Fruit fly (Drosophila melanogaster) whole organism, embryonic: ENCODE measurements around the gene E2f2.

ENCODE experiments used
- CG10209 ChIP-seq: fragments of 200-800 bp; sonication (Bioruptor generic); optimal IDR thresholded peaks from 3 replicates; lab custom pipeline; 2017; ENCODE audit warnings: missing biosample characterization, mild to moderate bottlenecking, missing genetic modification characterization, missing genetic modification reagents
- CG12391 ChIP-seq: fragments of 200-800 bp; sonication (Bioruptor generic); optimal IDR thresholded peaks from 3 replicates; lab custom pipeline; 2018; ENCODE audit warnings: missing biosample characterization, mild to moderate bottlenecking, missing genetic modification characterization, moderate library complexity
- CG12659 ChIP-seq: fragments of 200-800 bp; sonication (Bioruptor generic); optimal IDR thresholded peaks from 3 replicates; lab custom pipeline; 2017; ENCODE audit warnings: mild to moderate bottlenecking, missing biosample characterization, missing genetic modification reagents, missing genetic modification characterization
- CG15269 ChIP-seq: fragments of 200-800 bp; sonication (Bioruptor generic); optimal IDR thresholded peaks from 2 replicates; lab custom pipeline; 2018; ENCODE audit warnings: missing biosample characterization, mild to moderate bottlenecking, missing genetic modification characterization, moderate library complexity
- CG17361 ChIP-seq: fragments of 200-800 bp; sonication (Bioruptor generic); IDR thresholded peaks from 3 replicates; pipeline ENCODE4 v1.3.6; 2022; ENCODE audit warnings: missing biosample characterization, missing genetic modification characterization
- CG18599 ChIP-seq: fragments of 200-800 bp; sonication (Bioruptor generic); optimal IDR thresholded peaks from 3 replicates; lab custom pipeline; 2017; ENCODE audit warnings: missing biosample characterization, missing genetic modification characterization, mild to moderate bottlenecking, moderate library complexity, missing genetic modification reagents
- CG2712 ChIP-seq: fragments of 200-800 bp; optimal IDR thresholded peaks from 3 replicates; lab custom pipeline; 2019; ENCODE audit warnings: missing biosample characterization, mild to moderate bottlenecking, missing genetic modification characterization, moderate library complexity
- CG2875 ChIP-seq: fragments of 200-800 bp; sonication (Bioruptor generic); optimal IDR thresholded peaks from 2 replicates; lab custom pipeline; 2017; ENCODE audit warnings: missing biosample characterization, mild to moderate bottlenecking, missing genetic modification characterization, missing genetic modification reagents
- CG31224 ChIP-seq: fragments of 200-800 bp; sonication (Bioruptor generic); IDR thresholded peaks from 2 replicates; pipeline ENCODE4 v1.3.6; 2022; ENCODE audit warnings: missing biosample characterization, missing genetic modification characterization
- CG33557 ChIP-seq: fragments of 200-800 bp; sonication (Bioruptor generic); optimal IDR thresholded peaks from 2 replicates; lab custom pipeline; 2019; ENCODE audit warnings: missing biosample characterization, mild to moderate bottlenecking, missing genetic modification characterization, moderate library complexity
- CG3995 ChIP-seq: fragments of 200-800 bp; sonication (Bioruptor generic); optimal IDR thresholded peaks from 3 replicates; lab custom pipeline; 2016; ENCODE audit warnings: missing biosample characterization, missing genetic modification characterization
- CG4730 ChIP-seq: fragments of 200-800 bp; sonication (Bioruptor generic); IDR thresholded peaks from 2 replicates; pipeline ENCODE4 v1.3.6; 2022; ENCODE audit warnings: missing biosample characterization, missing genetic modification characterization
- CG6175 ChIP-seq: fragments of 200-800 bp; sonication (Bioruptor generic); IDR thresholded peaks from 3 replicates; pipeline ENCODE4 v1.3.6; 2022; ENCODE audit warnings: missing biosample characterization, missing genetic modification characterization
- CG7271 ChIP-seq: fragments of 200-800 bp; sonication (Bioruptor generic); optimal IDR thresholded peaks from 2 replicates; lab custom pipeline; 2018; ENCODE audit warnings: missing biosample characterization, mild to moderate bottlenecking, missing genetic modification characterization, moderate library complexity
- CG7963 ChIP-seq: fragments of 200-800 bp; sonication (Bioruptor generic); IDR thresholded peaks from 3 replicates; pipeline ENCODE4 v1.3.6; 2022; ENCODE audit warnings: missing biosample characterization, missing genetic modification characterization; ENCODE audit not compliant: partially characterized antibody
- CG8089 ChIP-seq: fragments of 200-800 bp; sonication (Bioruptor generic); optimal IDR thresholded peaks from 3 replicates; lab custom pipeline; 2016; ENCODE audit warnings: missing biosample characterization, missing genetic modification characterization
- CG8478 ChIP-seq: fragments of >200 bp; optimal IDR thresholded peaks from 2 replicates; lab custom pipeline; 2018
- CG9876 ChIP-seq: fragments of 200-800 bp; sonication (Bioruptor generic); optimal IDR thresholded peaks from 2 replicates; lab custom pipeline; 2016; ENCODE audit warnings: missing biosample characterization, missing genetic modification characterization
- Chrac-16 ChIP-seq: fragments of 200-800 bp; sonication (Bioruptor generic); optimal IDR thresholded peaks from 3 replicates; lab custom pipeline; 2016; ENCODE audit warnings: missing biosample characterization, missing genetic modification characterization
- Dek ChIP-seq: fragments of 200-800 bp; sonication (Bioruptor generic); optimal IDR thresholded peaks from 3 replicates; lab custom pipeline; 2019; ENCODE audit warnings: missing biosample characterization, mild to moderate bottlenecking, missing genetic modification characterization, moderate library complexity
- Fer1 ChIP-seq: fragments of 200-800 bp; sonication (Bioruptor generic); optimal IDR thresholded peaks from 2 replicates; lab custom pipeline; 2017; ENCODE audit warnings: missing biosample characterization, mild to moderate bottlenecking, missing genetic modification characterization
- Lpt ChIP-seq: fragments of >200 bp; optimal IDR thresholded peaks from 2 replicates; lab custom pipeline; 2018; ENCODE audit warnings: missing biosample characterization, missing genetic modification characterization
- Mad ChIP-seq: fragments of 200-800 bp; sonication (Bioruptor generic); optimal IDR thresholded peaks from 2 replicates; lab custom pipeline; 2016; ENCODE audit warnings: missing biosample characterization, missing genetic modification characterization
- Med ChIP-seq: fragments of 200-800 bp; sonication (Bioruptor generic); peaks from one replicate; lab custom pipeline; 2016; ENCODE audit warnings: missing biosample characterization, missing genetic modification characterization, mild to moderate bottlenecking, inconsistent platforms, moderate library complexity
- Oaz ChIP-seq: fragments of 200-800 bp; sonication (Bioruptor generic); IDR thresholded peaks from 2 replicates; pipeline ENCODE4 v1.3.6; 2022; ENCODE audit warnings: missing biosample characterization, missing genetic modification characterization
- Ptx1 ChIP-seq: fragments of 200-800 bp; sonication (Bioruptor generic); IDR thresholded peaks from 2 replicates; pipeline ENCODE4 v1.3.6; 2022; ENCODE audit warnings: missing biosample characterization, missing genetic modification characterization
- Scr ChIP-seq: fragments of 200-800 bp; sonication (Bioruptor generic); IDR thresholded peaks from 2 replicates; pipeline ENCODE4 v1.3.6; 2022; ENCODE audit warnings: missing biosample characterization, missing genetic modification characterization; ENCODE audit not compliant: partially characterized antibody
- Side ChIP-seq: fragments of 200-800 bp; sonication (Bioruptor generic); optimal IDR thresholded peaks from 2 replicates; lab custom pipeline; 2016; ENCODE audit warnings: missing biosample characterization, missing genetic modification characterization
- Trl ChIP-seq, 3 experiments: fragments of >200 bp in 2 of 3; fragments of 200-800 bp in 1 of 3; sonication (Bioruptor generic) in 1 of 3; optimal IDR thresholded peaks; 2 replicates in 1 of 3; 3 replicates in 2 of 3; lab custom pipeline; 2016 to 2017; ENCODE audit warnings: missing biosample characterization in 1 of 3, missing genetic modification characterization in 1 of 3
- Xrp1 ChIP-seq: fragments of 200-800 bp; sonication (Bioruptor generic); IDR thresholded peaks from 2 replicates; pipeline ENCODE4 v1.3.6; 2022; ENCODE audit warnings: missing biosample characterization, missing genetic modification characterization
- az2 ChIP-seq: fragments of 200-800 bp; sonication (Bioruptor generic); optimal IDR thresholded peaks from 3 replicates; lab custom pipeline; 2016; ENCODE audit warnings: missing biosample characterization, missing genetic modification characterization
- bbx ChIP-seq: fragments of 200-800 bp; sonication (Bioruptor generic); IDR thresholded peaks from 2 replicates; pipeline ENCODE4 v1.3.6; 2022; ENCODE audit warnings: missing biosample characterization, missing genetic modification characterization; ENCODE audit not compliant: partially characterized antibody
- bowl ChIP-seq: fragments of 200-800 bp; sonication (Bioruptor generic); IDR thresholded peaks from 2 replicates; pipeline ENCODE4 v1.3.6; 2022; ENCODE audit warnings: missing biosample characterization, missing genetic modification characterization
- cato ChIP-seq: fragments of 200-800 bp; sonication (Bioruptor generic); optimal IDR thresholded peaks from 2 replicates; lab custom pipeline; 2016; ENCODE audit warnings: missing biosample characterization, missing genetic modification characterization, borderline replicate concordance
- chif ChIP-seq, 2 experiments: fragments of 200-800 bp; sonication (Bioruptor generic); optimal IDR thresholded peaks; 3 replicates each; lab custom pipeline; 2016; ENCODE audit warnings: missing biosample characterization in 2 of 2, missing genetic modification characterization in 2 of 2
- crp ChIP-seq, 2 experiments: fragments of 200-800 bp; sonication (Bioruptor generic); optimal IDR thresholded peaks; 2 replicates in 1 of 2; 3 replicates in 1 of 2; lab custom pipeline; 2017; ENCODE audit warnings: missing biosample characterization in 2 of 2, missing genetic modification characterization in 2 of 2, mild to moderate bottlenecking in 1 of 2, moderate library complexity in 1 of 2
- da ChIP-seq: fragments of 200-800 bp; sonication (Bioruptor generic); optimal IDR thresholded peaks from 2 replicates; lab custom pipeline; 2016; ENCODE audit warnings: missing biosample characterization, missing genetic modification characterization
- fru ChIP-seq: fragments of >200 bp; optimal IDR thresholded peaks from 2 replicates; lab custom pipeline; 2017
- gsb ChIP-seq: fragments of 200-800 bp; sonication (Bioruptor generic); IDR thresholded peaks from 2 replicates; pipeline ENCODE4 v1.3.6; 2022; ENCODE audit warnings: missing biosample characterization, missing genetic modification characterization
- hb ChIP-seq: fragments of 200-800 bp; sonication (Bioruptor generic); IDR thresholded peaks from 3 replicates; pipeline ENCODE4 v1.3.6; 2022; ENCODE audit warnings: missing biosample characterization, missing genetic modification characterization; ENCODE audit not compliant: partially characterized antibody
- maf-S ChIP-seq: fragments of 200-800 bp; sonication (Bioruptor generic); optimal IDR thresholded peaks from 2 replicates; lab custom pipeline; 2016; ENCODE audit warnings: missing biosample characterization, missing genetic modification characterization
- mirr ChIP-seq: fragments of 200-800 bp; sonication (Bioruptor generic); optimal IDR thresholded peaks from 3 replicates; lab custom pipeline; 2018; ENCODE audit warnings: missing biosample characterization, mild to moderate bottlenecking, missing genetic modification characterization
- p53 ChIP-seq: fragments of 200-800 bp; sonication (Bioruptor generic); optimal IDR thresholded peaks from 2 replicates; lab custom pipeline; 2016; ENCODE audit warnings: missing biosample characterization, missing genetic modification characterization
- pfk ChIP-seq: fragments of 200-800 bp; sonication (Bioruptor generic); optimal IDR thresholded peaks from 2 replicates; lab custom pipeline; 2018; ENCODE audit warnings: missing biosample characterization, mild to moderate bottlenecking, missing genetic modification characterization, moderate library complexity
- pzg ChIP-seq: fragments of 200-800 bp; sonication (Bioruptor generic); optimal IDR thresholded peaks from 3 replicates; lab custom pipeline; 2018; ENCODE audit warnings: missing biosample characterization, mild to moderate bottlenecking, missing genetic modification characterization, moderate library complexity
- scrt ChIP-seq: fragments of 200-800 bp; sonication (Bioruptor generic); optimal IDR thresholded peaks from 2 replicates; lab custom pipeline; 2018; ENCODE audit warnings: missing biosample characterization, mild to moderate bottlenecking, missing genetic modification characterization, moderate library complexity
- sna ChIP-seq: fragments of 200-800 bp; sonication (Bioruptor generic); IDR thresholded peaks from 2 replicates; pipeline ENCODE4 v1.3.6; 2022; ENCODE audit warnings: missing biosample characterization, missing genetic modification characterization; ENCODE audit not compliant: partially characterized antibody
- sob ChIP-seq: fragments of 200-800 bp; sonication (Bioruptor generic); IDR thresholded peaks from 2 replicates; pipeline ENCODE4 v1.3.6; 2022; ENCODE audit warnings: missing biosample characterization, missing genetic modification characterization
- trem ChIP-seq: fragments of 200-800 bp; optimal IDR thresholded peaks from 3 replicates; lab custom pipeline; 2019; ENCODE audit warnings: missing biosample characterization, mild to moderate bottlenecking, missing genetic modification characterization, moderate library complexity
- ttk ChIP-seq: fragments of 200-800 bp; sonication (Bioruptor generic); IDR thresholded peaks from 2 replicates; pipeline ENCODE4 v2.1.2; 2022; ENCODE audit warnings: missing biosample characterization, missing genetic modification characterization
- yki ChIP-seq: fragments of >200 bp; optimal IDR thresholded peaks from 3 replicates; lab custom pipeline; 2018
- zfh1 ChIP-seq: fragments of 200-800 bp; sonication (Bioruptor generic); IDR thresholded peaks from 3 replicates; pipeline ENCODE4 v1.3.6; 2022; ENCODE audit warnings: missing biosample characterization, missing genetic modification characterization

The E2f2 gene

dm6 chr2L:21104326-21104725 lies 52.2 kb downstream of the E2f2 start, which contains the start of the genes CG46307 and Nhe2 (continued):
- TF ChIP-seq CG15269 (tag; lab: Kevin White, UChicago) (no peak), az2 (GFP tag; lab: Kevin White, UChicago) (no peak), p53 (GFP tag; lab: Kevin White, UChicago) (no peak), CG3995 (GFP tag; lab: Kevin White, UChicago) (no peak), CG4730 (GFP tag; lab: Robert Waterston, UW) (no peak), fru (lab: Kevin White, UChicago) (no peak), CG7271 (tag; lab: Kevin White, UChicago) (no peak), Trl (optimal IDR thresholded peaks at IDR 0.05; lab: Kevin White, UChicago) (no peak), Trl (GFP tag; optimal IDR thresholded peaks at IDR 0.05; lab: Kevin White, UChicago) (no peak), pzg (GFP tag; lab: Kevin White, UChicago) (peak; percentile 43), CG10209 (no peak), Med (GFP tag; lab: Kevin White, UChicago) (peak; percentile 76), CG6175 (no peak), Lpt (GFP tag; lab: Kevin White, UChicago) (no peak), bbx (GFP tag; lab: Robert Waterston, UW) (no peak), CG2875 (no peak), yki (lab: Kevin White, UChicago) (no peak), CG33557 (GFP tag; lab: Kevin White, UChicago) (no peak), pfk (no peak), CG18599 (GFP tag; lab: Kevin White, UChicago) (no peak), trem (tag; lab: Kevin White, UChicago) (peak; percentile 52), Fer1 (GFP tag; lab: Kevin White, UChicago) (peak; percentile 19), mirr (GFP tag; lab: Kevin White, UChicago) (no peak), CG2712 (peak; percentile 15), Dek (no peak), CG7963 (GFP tag; lab: Robert Waterston, UW) (0 out of 3 replicates have a peak, but pooled peaks have one; percentile 17), chif (GFP tag; optimal IDR thresholded peaks at IDR 0.05; lab: Kevin White, UChicago) (no peak), CG8478 (no peak), cato (GFP tag; lab: Kevin White, UChicago) (no peak), Ptx1 (GFP tag; lab: Robert Waterston, UW) (no peak), gsb (GFP tag; lab: Robert Waterston, UW) (no peak), bowl (no peak), Side (GFP tag; lab: Kevin White, UChicago) (no peak), ttk (GFP tag; lab: Robert Waterston, UW) (no peak), CG17361 (GFP tag; lab: Robert Waterston, UW) (peak; percentile 20; the same call in 1 of the 3 replicates), CG12391 (no peak), CG31224 (GFP tag; lab: Robert Waterston, UW) (no peak), Oaz (GFP tag; lab: Robert Waterston, UW) (no peak), Scr (GFP tag; lab: Robert Waterston, UW) (peak; percentile 25; the same call in 1 of the 2 replicates), zfh1 (GFP tag; lab: Robert Waterston, UW) (no peak), scrt (peak; percentile 5), sna (GFP tag; lab: Robert Waterston, UW) (no peak), Mad (GFP tag; lab: Kevin White, UChicago) (no peak), da (GFP tag; lab: Kevin White, UChicago) (no peak), Xrp1 (GFP tag; lab: Robert Waterston, UW) (no peak; the same call in 1 of the 2 replicates), CG8089 (GFP tag; lab: Kevin White, UChicago) (no peak), maf-S (GFP tag; lab: Kevin White, UChicago) (no peak), hb (no peak), crp (GFP tag; optimal IDR thresholded peaks at IDR 0.05; lab: Kevin White, UChicago) (no peak), CG12659 (peak; percentile 22), sob (GFP tag; lab: Robert Waterston, UW) (no peak), CG9876 (no peak), Chrac-16 (GFP tag; lab: Kevin White, UChicago) (no peak)
